Fruit fly (Drosophila melanogaster): ENCODE data around the gene Fur1.
A peak's percentile ranks its signal among the peaks of the same experiment; 100 is the strongest.

Fur1 gene

DNA sequence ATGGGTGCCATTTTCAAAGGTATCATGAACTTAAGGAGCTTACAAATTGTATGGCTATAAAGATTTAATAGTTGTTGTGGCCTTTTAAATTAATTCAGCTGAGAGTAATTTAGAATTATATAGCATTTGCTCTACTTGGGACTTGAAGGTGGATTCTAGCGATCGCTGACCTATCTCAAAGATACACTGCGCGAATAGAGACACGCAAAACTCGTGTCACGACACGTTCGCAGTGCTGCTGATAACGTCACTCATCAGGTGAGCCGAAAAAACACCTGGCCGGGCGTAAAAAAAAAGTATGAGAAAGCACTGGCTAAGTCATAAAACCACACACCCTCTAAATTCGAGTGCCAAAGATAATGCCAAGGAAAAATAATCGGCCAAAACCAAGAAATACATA lies 16.8 kb upstream of the Fur1 start (continued):
- TF ChIP-seq fd96Cb (tag; optimal IDR thresholded peaks at IDR 0.05) (no peak), CG18011 (GFP tag; optimal IDR thresholded peaks at IDR 0.05) (no peak), klu (GFP tag; IDR thresholded peaks at IDR 0.05) (no peak), pzg (GFP tag; optimal IDR thresholded peaks at IDR 0.05) (no peak), pros (GFP tag; optimal IDR thresholded peaks at IDR 0.05) (no peak), NC2α (GFP tag; optimal IDR thresholded peaks at IDR 0.05) (no peak), Eip74EF (GFP tag; optimal IDR thresholded peaks at IDR 0.05) (no peak), cas (GFP tag; IDR thresholded peaks at IDR 0.05) (no peak), dmrt99B (tag; optimal IDR thresholded peaks at IDR 0.05) (no peak), gem (tag; optimal IDR thresholded peaks at IDR 0.05) (no peak), vvl (GFP tag; IDR thresholded peaks at IDR 0.05) (no peak), CG9797 (GFP tag; optimal IDR thresholded peaks at IDR 0.05) (no peak), insv (GFP tag; optimal IDR thresholded peaks at IDR 0.05) (no peak), CG17186 (GFP tag; optimal IDR thresholded peaks at IDR 0.05) (no peak), CG14710 (tag; optimal IDR thresholded peaks at IDR 0.05) (no peak), Bdp1 (GFP tag; optimal IDR thresholded peaks at IDR 0.05) (no peak), scrt (GFP tag; optimal IDR thresholded peaks at IDR 0.05) (no peak), pum (GFP tag; optimal IDR thresholded peaks at IDR 0.05) (peak; percentile 24), Hmr (GFP tag; optimal IDR thresholded peaks at IDR 0.05) (no peak), CG3065 (GFP tag; optimal IDR thresholded peaks at IDR 0.05) (no peak), CG12104 (GFP tag; optimal IDR thresholded peaks at IDR 0.05) (no peak), ssp (GFP tag; IDR thresholded peaks at IDR 0.05) (no peak), usp (GFP tag; optimal IDR thresholded peaks at IDR 0.05) (no peak), CG13424 (tag; optimal IDR thresholded peaks at IDR 0.05) (no peak), CG1529 (GFP tag; optimal IDR thresholded peaks at IDR 0.05) (no peak), bigmax (GFP tag; optimal IDR thresholded peaks at IDR 0.05) (no peak), dati (GFP tag; IDR thresholded peaks at IDR 0.05) (no peak), her (GFP tag; optimal IDR thresholded peaks at IDR 0.05) (no peak), MTF-1 (GFP tag; optimal IDR thresholded peaks at IDR 0.05; ENCODE audit: borderline replicate concordance) (no peak), CG11085 (GFP tag; IDR thresholded peaks at IDR 0.05) (no peak), Mrtf (GFP tag; IDR thresholded peaks at IDR 0.05) (no peak), CG31441 (GFP tag; IDR thresholded peaks at IDR 0.05) (no peak), Lpt (GFP tag; optimal IDR thresholded peaks at IDR 0.05) (no peak), CG42726 (GFP tag; IDR thresholded peaks at IDR 0.05; ENCODE audit: partially characterized antibody) (0 out of 2 replicates have a peak, but pooled peaks have one; percentile 21), phol (tag; optimal IDR thresholded peaks at IDR 0.05) (no peak), CG17612 (GFP tag; IDR thresholded peaks at IDR 0.05) (no peak), D (optimal IDR thresholded peaks at IDR 0.05) (no peak), D (GFP tag; optimal IDR thresholded peaks at IDR 0.05) (no peak), Mes4 (GFP tag; optimal IDR thresholded peaks at IDR 0.05) (no peak), HmgD (GFP tag; optimal IDR thresholded peaks at IDR 0.05) (no peak), Dll (GFP tag; IDR thresholded peaks at IDR 0.05; ENCODE audit: partially characterized antibody) (peak; percentile 80), gcm2 (GFP tag; optimal IDR thresholded peaks at IDR 0.05) (no peak), CG16815 (GFP tag; optimal IDR thresholded peaks at IDR 0.05) (no peak), ab (GFP tag; optimal IDR thresholded peaks at IDR 0.05) (no peak), sim (GFP tag; IDR thresholded peaks at IDR 0.05) (no peak), CG6175 (GFP tag; IDR thresholded peaks at IDR 0.05) (no peak), Stat92E (GFP tag; optimal IDR thresholded peaks at IDR 0.05) (no peak), sens (GFP tag) (no peak), ci (GFP tag; IDR thresholded peaks at IDR 0.05) (no peak), bsh (GFP tag; optimal IDR thresholded peaks at IDR 0.05) (no peak), tll (GFP tag; optimal IDR thresholded peaks at IDR 0.05) (no peak)
